Fruit fly (Drosophila melanogaster) whole organism, embryonic: ENCODE data around the gene HemK1.

Experiments
- C15 ChIP-seq: fragments of 200-800 bp; sonication (Bioruptor generic); IDR thresholded peaks from 3 replicates; pipeline ENCODE4 v1.3.6; 2022; ENCODE audit warnings: missing biosample characterization, missing genetic modification characterization
- CG10321 ChIP-seq: fragments of 200-800 bp; sonication (Bioruptor generic); IDR thresholded peaks from 2 replicates; pipeline ENCODE4 v1.3.6; 2022; ENCODE audit warnings: missing biosample characterization, missing genetic modification characterization
- CG10462 ChIP-seq: fragments of 200-800 bp; sonication (Bioruptor generic); optimal IDR thresholded peaks from 2 replicates; lab custom pipeline; 2016; ENCODE audit warnings: missing biosample characterization, missing genetic modification characterization
- CG10543 ChIP-seq: fragments of 200-800 bp; sonication (Bioruptor generic); optimal IDR thresholded peaks from 3 replicates; lab custom pipeline; 2017; ENCODE audit warnings: missing biosample characterization, mild to moderate bottlenecking, missing genetic modification characterization, moderate library complexity
- CG11696 ChIP-seq: fragments of 200-800 bp; sonication (Bioruptor generic); IDR thresholded peaks from 2 replicates; pipeline ENCODE4 v1.3.6; 2022; ENCODE audit warnings: missing biosample characterization, missing genetic modification characterization
- CG12659 ChIP-seq: fragments of 200-800 bp; sonication (Bioruptor generic); optimal IDR thresholded peaks from 3 replicates; lab custom pipeline; 2017; ENCODE audit warnings: mild to moderate bottlenecking, missing biosample characterization, missing genetic modification reagents, missing genetic modification characterization
- CG13287 ChIP-seq: fragments of 200-800 bp; sonication (Bioruptor generic); IDR thresholded peaks from 2 replicates; pipeline ENCODE4 v1.3.6; 2022; ENCODE audit warnings: missing biosample characterization, missing genetic modification characterization; ENCODE audit not compliant: partially characterized antibody
- CG14710 ChIP-seq: fragments of 200-800 bp; sonication (Bioruptor generic); optimal IDR thresholded peaks from 3 replicates; lab custom pipeline; 2019; ENCODE audit warnings: missing biosample characterization, mild to moderate bottlenecking, missing genetic modification characterization, moderate library complexity
- CG15479 ChIP-seq: fragments of 200-800 bp; sonication (Bioruptor generic); optimal IDR thresholded peaks from 3 replicates; lab custom pipeline; 2019; ENCODE audit warnings: missing biosample characterization, mild to moderate bottlenecking, missing genetic modification characterization, moderate library complexity
- CG16813 ChIP-seq: fragments of 200-800 bp; sonication (Bioruptor generic); IDR thresholded peaks from 3 replicates; pipeline ENCODE4 v1.3.6; 2022; ENCODE audit warnings: missing biosample characterization, missing genetic modification characterization; ENCODE audit not compliant: partially characterized antibody
- CG16863 ChIP-seq: fragments of 200-800 bp; sonication (Bioruptor generic); optimal IDR thresholded peaks from 3 replicates; lab custom pipeline; 2016; ENCODE audit warnings: missing biosample characterization, missing genetic modification characterization
- CG17328 ChIP-seq: fragments of 200-800 bp; sonication (Bioruptor generic); IDR thresholded peaks from 2 replicates; pipeline ENCODE4 v1.3.6; 2022; ENCODE audit warnings: missing biosample characterization, missing genetic modification characterization
- CG17829 ChIP-seq: fragments of 200-800 bp; optimal IDR thresholded peaks from 2 replicates; lab custom pipeline; 2019; ENCODE audit warnings: missing biosample characterization, mild to moderate bottlenecking, missing genetic modification characterization, moderate library complexity
- CG2116 ChIP-seq: fragments of 200-800 bp; sonication (Bioruptor generic); optimal IDR thresholded peaks from 3 replicates; lab custom pipeline; 2018; ENCODE audit warnings: missing biosample characterization, mild to moderate bottlenecking, missing genetic modification characterization
- CG2712 ChIP-seq: fragments of 200-800 bp; optimal IDR thresholded peaks from 3 replicates; lab custom pipeline; 2019; ENCODE audit warnings: missing biosample characterization, mild to moderate bottlenecking, missing genetic modification characterization, moderate library complexity
- CG2889 ChIP-seq: fragments of 200-800 bp; sonication (Bioruptor generic); IDR thresholded peaks from 3 replicates; pipeline ENCODE4 v1.3.6; 2022; ENCODE audit warnings: missing biosample characterization, missing genetic modification characterization
- CG33213 ChIP-seq: fragments of 200-800 bp; sonication (Bioruptor generic); optimal IDR thresholded peaks from 3 replicates; lab custom pipeline; 2016; ENCODE audit warnings: missing biosample characterization, missing genetic modification characterization
- CG43689 ChIP-seq: fragments of 200-800 bp; sonication (Bioruptor generic); IDR thresholded peaks from 2 replicates; pipeline ENCODE4 v1.3.6; 2022; ENCODE audit warnings: missing biosample characterization, missing genetic modification characterization
- CG4820 ChIP-seq: fragments of 200-800 bp; sonication (Bioruptor generic); optimal IDR thresholded peaks from 3 replicates; lab custom pipeline; 2016; ENCODE audit warnings: missing biosample characterization, missing genetic modification characterization
- CG6175 ChIP-seq: fragments of 200-800 bp; sonication (Bioruptor generic); IDR thresholded peaks from 3 replicates; pipeline ENCODE4 v1.3.6; 2022; ENCODE audit warnings: missing biosample characterization, missing genetic modification characterization
- CG6272 ChIP-seq: fragments of 200-800 bp; sonication (Bioruptor generic); IDR thresholded peaks from 2 replicates; pipeline ENCODE4 v1.3.6; 2022; ENCODE audit warnings: missing biosample characterization, missing genetic modification characterization
- CG6813 ChIP-seq: fragments of 200-800 bp; sonication (Bioruptor generic); optimal IDR thresholded peaks from 2 replicates; lab custom pipeline; 2017; ENCODE audit warnings: missing biosample characterization, missing genetic modification characterization, mild to moderate bottlenecking, moderate library complexity, missing genetic modification reagents
- CkIIα-i1 ChIP-seq: fragments of 200-800 bp; sonication (Bioruptor generic); IDR thresholded peaks from 2 replicates; pipeline ENCODE4 v1.3.6; 2022; ENCODE audit warnings: missing biosample characterization, missing genetic modification characterization
- D ChIP-seq, 2 experiments: fragments of 200-800 bp in 1 of 2; fragments of >200 bp in 1 of 2; sonication (Bioruptor generic) in 1 of 2; optimal IDR thresholded peaks; 2 replicates in 1 of 2; 3 replicates in 1 of 2; lab custom pipeline; 2017; ENCODE audit warnings: mild to moderate bottlenecking in 1 of 2, missing biosample characterization in 1 of 2, missing genetic modification characterization in 1 of 2, missing genetic modification reagents in 1 of 2
- Dref ChIP-seq: fragments of 200-800 bp; sonication (Bioruptor generic); IDR thresholded peaks from 2 replicates; pipeline ENCODE4 v1.3.6; 2022; ENCODE audit warnings: missing biosample characterization, missing genetic modification characterization
- Ets65A ChIP-seq: fragments of 200-800 bp; sonication (Bioruptor generic); peaks from one replicate; lab custom pipeline; 2016; ENCODE audit warnings: missing biosample characterization, missing genetic modification characterization
- GATAe ChIP-seq: fragments of 200-800 bp; sonication (Bioruptor generic); conservative IDR thresholded peaks from 2 replicates; pipeline ENCODE4 v1.3.6; 2022; ENCODE audit warnings: missing biosample characterization, missing genetic modification characterization
- Gsc ChIP-seq: fragments of 200-800 bp; sonication (Bioruptor generic); IDR thresholded peaks from 2 replicates; pipeline ENCODE4 v1.3.6; 2022; ENCODE audit warnings: missing biosample characterization, missing genetic modification characterization
- Hey ChIP-seq: fragments of 200-800 bp; sonication (Bioruptor generic); optimal IDR thresholded peaks from 3 replicates; lab custom pipeline; 2018; ENCODE audit warnings: missing biosample characterization, mild to moderate bottlenecking, missing genetic modification characterization
- HmgD ChIP-seq: fragments of 200-800 bp; sonication (Bioruptor generic); optimal IDR thresholded peaks from 3 replicates; lab custom pipeline; 2016; ENCODE audit warnings: missing biosample characterization, missing genetic modification characterization
- Hr78 ChIP-seq, 2 experiments: fragments of 200-800 bp in 1 of 2; fragments of >200 bp in 1 of 2; sonication (Bioruptor generic) in 1 of 2; optimal IDR thresholded peaks; 2 replicates each; lab custom pipeline; 2017 to 2019; ENCODE audit warnings: missing biosample characterization in 2 of 2, missing genetic modification characterization in 2 of 2, mild to moderate bottlenecking in 1 of 2, moderate library complexity in 1 of 2
- Jarid2 ChIP-seq: fragments of 200-800 bp; sonication (Bioruptor generic); optimal IDR thresholded peaks from 3 replicates; lab custom pipeline; 2017; ENCODE audit warnings: mild to moderate bottlenecking, missing biosample characterization, missing genetic modification reagents, missing genetic modification characterization
- MBD-R2 ChIP-seq: fragments of 200-800 bp; sonication (Bioruptor generic); IDR thresholded peaks from 2 replicates; pipeline ENCODE4 v1.3.6; 2022; ENCODE audit warnings: missing biosample characterization, missing genetic modification characterization
- MESR4 ChIP-seq: fragments of 200-800 bp; sonication (Bioruptor generic); optimal IDR thresholded peaks from 2 replicates; lab custom pipeline; 2018; ENCODE audit warnings: missing biosample characterization, mild to moderate bottlenecking, missing genetic modification characterization, moderate library complexity
- Neu2 ChIP-seq: fragments of 200-800 bp; sonication (Bioruptor generic); optimal IDR thresholded peaks from 3 replicates; lab custom pipeline; 2016; ENCODE audit warnings: missing biosample characterization, missing genetic modification characterization, borderline replicate concordance
- abd-A ChIP-seq: fragments of 200-800 bp; sonication (Bioruptor generic); optimal IDR thresholded peaks from 3 replicates; lab custom pipeline; 2019; ENCODE audit warnings: missing biosample characterization, mild to moderate bottlenecking, missing genetic modification characterization, moderate library complexity
- chinmo ChIP-seq: fragments of 200-800 bp; sonication (Bioruptor generic); IDR thresholded peaks from 4 replicates; pipeline ENCODE4 v1.3.6; 2022; ENCODE audit warnings: missing biosample characterization, missing genetic modification characterization; ENCODE audit not compliant: partially characterized antibody
- crol ChIP-seq: fragments of 200-800 bp; sonication (Bioruptor generic); IDR thresholded peaks from 2 replicates; pipeline ENCODE4 v1.3.6; 2022; ENCODE audit warnings: missing biosample characterization, missing genetic modification characterization
- da ChIP-seq: fragments of 200-800 bp; sonication (Bioruptor generic); optimal IDR thresholded peaks from 2 replicates; lab custom pipeline; 2016; ENCODE audit warnings: missing biosample characterization, missing genetic modification characterization
- fd64A ChIP-seq: fragments of 200-800 bp; sonication (Bioruptor generic); optimal IDR thresholded peaks from 3 replicates; lab custom pipeline; 2018; ENCODE audit warnings: missing biosample characterization, mild to moderate bottlenecking, missing genetic modification characterization
- fd96Cb ChIP-seq: fragments of 200-800 bp; sonication (Bioruptor generic); optimal IDR thresholded peaks from 2 replicates; lab custom pipeline; 2018; ENCODE audit warnings: missing biosample characterization, mild to moderate bottlenecking, missing genetic modification characterization, moderate library complexity
- gcm2 ChIP-seq: fragments of 200-800 bp; sonication (Bioruptor generic); optimal IDR thresholded peaks from 2 replicates; lab custom pipeline; 2016; ENCODE audit warnings: missing biosample characterization, missing genetic modification characterization
- jing ChIP-seq: fragments of 200-800 bp; sonication (Bioruptor generic); optimal IDR thresholded peaks from 2 replicates; lab custom pipeline; 2018; ENCODE audit warnings: missing biosample characterization, mild to moderate bottlenecking, missing genetic modification characterization
- lab ChIP-seq: fragments of 200-800 bp; sonication (Bioruptor generic); optimal IDR thresholded peaks from 3 replicates; lab custom pipeline; 2017; ENCODE audit warnings: missing biosample characterization, missing genetic modification characterization, mild to moderate bottlenecking, moderate library complexity, missing genetic modification reagents
- oc ChIP-seq: fragments of 200-800 bp; sonication (Bioruptor generic); optimal IDR thresholded peaks from 2 replicates; lab custom pipeline; 2018; ENCODE audit warnings: missing biosample characterization, mild to moderate bottlenecking, missing genetic modification characterization, moderate library complexity
- odd ChIP-seq: fragments of 200-800 bp; sonication (Bioruptor generic); optimal IDR thresholded peaks from 2 replicates; lab custom pipeline; 2017; ENCODE audit warnings: missing biosample characterization, mild to moderate bottlenecking, missing genetic modification characterization
- rib ChIP-seq: fragments of 200-800 bp; sonication (Bioruptor generic); IDR thresholded peaks from 2 replicates; pipeline ENCODE4 v1.3.6; 2022; ENCODE audit warnings: missing biosample characterization, missing genetic modification characterization
- sug ChIP-seq: fragments of 200-800 bp; optimal IDR thresholded peaks from 2 replicates; lab custom pipeline; 2019; ENCODE audit warnings: missing biosample characterization, mild to moderate bottlenecking, missing genetic modification characterization, moderate library complexity
- unpg ChIP-seq: fragments of 200-800 bp; sonication (Bioruptor generic); optimal IDR thresholded peaks from 3 replicates; lab custom pipeline; 2018; ENCODE audit warnings: missing biosample characterization, mild to moderate bottlenecking, missing genetic modification characterization, moderate library complexity

The HemK1 gene

dm6 chr2L:6447581-6448333 is 19.7 kb downstream of the HemK1 start (continued):
- TF ChIP-seq Neu2 (GFP tag; lab: Kevin White, UChicago) (peak; percentile 50), CG4820 (GFP tag; lab: Kevin White, UChicago) (no peak), CG16863 (GFP tag; lab: Kevin White, UChicago) (no peak), abd-A (tag; lab: Kevin White, UChicago) (no peak), MESR4 (GFP tag; lab: Kevin White, UChicago) (peak; percentile 14), fd64A (no peak), HmgD (GFP tag; lab: Kevin White, UChicago) (no peak), odd (GFP tag; lab: Kevin White, UChicago) (no peak), CG17328 (no peak), Dref (GFP tag; lab: Robert Waterston, UW) (peak; percentile 41; the same call in 1 of the 2 replicates), CG6175 (GFP tag; lab: Robert Waterston, UW) (no peak), Hey (tag; lab: Kevin White, UChicago) (peak; percentile 84), Gsc (no peak), CG14710 (tag; lab: Kevin White, UChicago) (no peak), unpg (GFP tag; lab: Kevin White, UChicago) (no peak), CG33213 (no peak), CG6813 (GFP tag; lab: Kevin White, UChicago) (no peak), gcm2 (GFP tag; lab: Kevin White, UChicago) (no peak), C15 (GFP tag; lab: Robert Waterston, UW) (no peak), jing (GFP tag; lab: Kevin White, UChicago) (no peak), Ets65A (no peak), CG10321 (GFP tag; lab: Robert Waterston, UW) (no peak), CG15479 (no peak), D (optimal IDR thresholded peaks at IDR 0.05; lab: Kevin White, UChicago) (no peak), D (GFP tag; optimal IDR thresholded peaks at IDR 0.05; lab: Kevin White, UChicago) (no peak), Jarid2 (GFP tag; lab: Kevin White, UChicago) (no peak), MBD-R2 (peak; percentile 34), CG43689 (GFP tag; lab: Robert Waterston, UW) (no peak), CG10462 (GFP tag; lab: Kevin White, UChicago) (no peak), CG6272 (GFP tag; lab: Robert Waterston, UW) (no peak), CG11696 (no peak), lab (GFP tag; lab: Kevin White, UChicago) (peak; percentile 24), CG2712 (tag; lab: Kevin White, UChicago) (no peak), CG2116 (GFP tag; lab: Kevin White, UChicago) (peak; percentile 88), CG2889 (GFP tag; lab: Robert Waterston, UW) (no peak), CG10543 (peak; percentile 45), CG16813 (no peak), GATAe (peak; percentile 69), oc (tag; lab: Kevin White, UChicago) (no peak), CG17829 (no peak), CG12659 (GFP tag; lab: Kevin White, UChicago) (no peak), fd96Cb (tag; lab: Kevin White, UChicago) (no peak), da (GFP tag; lab: Kevin White, UChicago) (no peak), rib (peak; percentile 32; the same call in 1 of the 2 replicates), Hr78 (GFP tag; optimal IDR thresholded peaks at IDR 0.05; lab: Kevin White, UChicago) (peak in 1 of 2 experiments; percentile 67), chinmo (GFP tag; lab: Robert Waterston, UW) (no peak), CG13287 (GFP tag; lab: Robert Waterston, UW) (peak; percentile 14; the same call in 1 of the 2 replicates), crol (peak; percentile 84), sug (tag; lab: Kevin White, UChicago) (peak; percentile 88), CkIIα-i1 (GFP tag; lab: Robert Waterston, UW) (no peak)
